Fruit fly (Drosophila melanogaster) whole organism, prepupa: Measurements from ENCODE around the gene Reg-2.

Experiments
- CG11902 ChIP-seq: fragments of 200-800 bp; sonication (Bioruptor generic); optimal IDR thresholded peaks from 3 replicates; lab custom pipeline; 2016; ENCODE audit warnings: missing biosample characterization, missing genetic modification characterization
- CG16779 ChIP-seq: fragments of 200-800 bp; sonication (Bioruptor generic); optimal IDR thresholded peaks from 3 replicates; lab custom pipeline; 2017; ENCODE audit warnings: missing biosample characterization, mild to moderate bottlenecking, missing genetic modification characterization
- CG3032 ChIP-seq: fragments of 200-800 bp; optimal IDR thresholded peaks from 2 replicates; lab custom pipeline; 2019; ENCODE audit warnings: missing biosample characterization, mild to moderate bottlenecking, missing genetic modification characterization, moderate library complexity
- CG31627 ChIP-seq: fragments of 200-800 bp; sonication (Bioruptor generic); optimal IDR thresholded peaks from 3 replicates; lab custom pipeline; 2016; ENCODE audit warnings: missing biosample characterization, missing genetic modification characterization
- CG8319 ChIP-seq: fragments of 200-800 bp; sonication (Bioruptor generic); optimal IDR thresholded peaks from 3 replicates; lab custom pipeline; 2016; ENCODE audit warnings: missing biosample characterization, missing genetic modification characterization
- Gug ChIP-seq: fragments of 200-800 bp; sonication (Bioruptor generic); IDR thresholded peaks from 2 replicates; pipeline ENCODE4 v1.3.6; 2022; ENCODE audit warnings: missing biosample characterization, missing genetic modification characterization
- Lpt ChIP-seq: fragments of 200-800 bp; sonication (Bioruptor generic); optimal IDR thresholded peaks from 3 replicates; lab custom pipeline; 2016; ENCODE audit warnings: missing biosample characterization, missing genetic modification characterization
- dac ChIP-seq: fragments of 200-800 bp; sonication (Bioruptor generic); optimal IDR thresholded peaks from 2 replicates; lab custom pipeline; 2017; ENCODE audit warnings: missing biosample characterization, mild to moderate bottlenecking, missing genetic modification characterization
- fd85E ChIP-seq: fragments of 200-800 bp; sonication (Bioruptor generic); optimal IDR thresholded peaks from 3 replicates; lab custom pipeline; 2016; ENCODE audit warnings: missing biosample characterization, missing genetic modification characterization
- fkh ChIP-seq: fragments of 200-800 bp; sonication (Bioruptor generic); optimal IDR thresholded peaks from 3 replicates; lab custom pipeline; 2017; ENCODE audit warnings: missing biosample characterization, mild to moderate bottlenecking, missing genetic modification characterization, moderate library complexity
- svp ChIP-seq: fragments of 200-800 bp; sonication (Bioruptor generic); peaks from one replicate; lab custom pipeline; 2016; ENCODE audit warnings: missing biosample characterization, missing genetic modification characterization

dm6 chr3L:621097-621967, 15.0 kb upstream of the Reg-2 start:
- TF ChIP-seq fd85E (GFP tag; lab: Kevin White, UChicago) = peak; percentile 75
- peak; percentile 77 for TF ChIP-seq Lpt
- peak; percentile 86 for TF ChIP-seq CG11902 (GFP tag; lab: Kevin White, UChicago)
- TF ChIP-seq svp = peak; percentile 98
- TF ChIP-seq dac (GFP tag; lab: Kevin White, UChicago) = peak; percentile 69
- peak; percentile 71 for TF ChIP-seq Gug (GFP tag; lab: Robert Waterston, UW)
- peak; percentile 86 for TF ChIP-seq CG16779
- peak; percentile 34 for TF ChIP-seq fkh
- TF ChIP-seq CG8319 (GFP tag; lab: Kevin White, UChicago) = peak; percentile 87
- peak; percentile 96 for TF ChIP-seq CG3032 (tag; lab: Kevin White, UChicago)
- peak; percentile 94 for TF ChIP-seq CG31627 (GFP tag; lab: Kevin White, UChicago)
